Worm (Caenorhabditis elegans): ENCODE data around the gene nduf-11.

ce11 chrII:11393787-11394186 lies 48.4 kb upstream of the nduf-11 start:
- TF ChIP-seq fkh-10 (GFP tag; optimal IDR thresholded peaks at IDR 0.05) (no peak), ceh-6 (GFP tag; optimal IDR thresholded peaks at IDR 0.05) (no peak), eyg-1 (tag; optimal IDR thresholded peaks at IDR 0.05) (peak; percentile 11), nfya-1 (tag; optimal IDR thresholded peaks at IDR 0.05) (no peak), K02D7.2 (tag; optimal IDR thresholded peaks at IDR 0.05) (no peak), ceh-45 (GFP tag; IDR thresholded peaks at IDR 0.05) (no peak), T23F11.4 (GFP tag; optimal IDR thresholded peaks at IDR 0.05) (no peak), ceh-31 (tag; optimal IDR thresholded peaks at IDR 0.05) (no peak)

All from whole organism, late embryonic.